Fruit fly (Drosophila melanogaster) whole organism, embryonic: ENCODE results near the gene CG34134.

Source experiments
- CG10209 ChIP-seq: fragments of 200-800 bp; sonication (Bioruptor generic); optimal IDR thresholded peaks from 3 replicates; lab custom pipeline; 2017; ENCODE audit warnings: missing biosample characterization, mild to moderate bottlenecking, missing genetic modification characterization, missing genetic modification reagents
- CG10274 ChIP-seq: fragments of 200-800 bp; sonication (Bioruptor generic); optimal IDR thresholded peaks from 3 replicates; lab custom pipeline; 2017; ENCODE audit warnings: missing biosample characterization, mild to moderate bottlenecking, missing genetic modification characterization
- CG11696 ChIP-seq: fragments of 200-800 bp; sonication (Bioruptor generic); IDR thresholded peaks from 2 replicates; pipeline ENCODE4 v1.3.6; 2022; ENCODE audit warnings: missing biosample characterization, missing genetic modification characterization
- CG12071 ChIP-seq: fragments of 200-800 bp; sonication (Bioruptor generic); optimal IDR thresholded peaks from 3 replicates; lab custom pipeline; 2018; ENCODE audit warnings: missing biosample characterization, mild to moderate bottlenecking, missing genetic modification characterization
- CG13894 ChIP-seq: fragments of 200-800 bp; sonication (Bioruptor generic); optimal IDR thresholded peaks from 3 replicates; lab custom pipeline; 2018; ENCODE audit warnings: missing biosample characterization, mild to moderate bottlenecking, missing genetic modification characterization, moderate library complexity
- CG14441 ChIP-seq: fragments of 200-800 bp; sonication (Bioruptor generic); IDR thresholded peaks from 2 replicates; pipeline ENCODE4 v1.3.6; 2022; ENCODE audit warnings: missing biosample characterization, missing genetic modification characterization
- CG15269 ChIP-seq: fragments of 200-800 bp; sonication (Bioruptor generic); optimal IDR thresholded peaks from 2 replicates; lab custom pipeline; 2018; ENCODE audit warnings: missing biosample characterization, mild to moderate bottlenecking, missing genetic modification characterization, moderate library complexity
- CG1647 ChIP-seq: fragments of 200-800 bp; sonication (Bioruptor generic); optimal IDR thresholded peaks from 3 replicates; lab custom pipeline; 2016; ENCODE audit warnings: missing biosample characterization, missing genetic modification characterization
- CG17802 ChIP-seq: fragments of 200-800 bp; sonication (Bioruptor generic); optimal IDR thresholded peaks from 2 replicates; lab custom pipeline; 2018; ENCODE audit warnings: missing biosample characterization, mild to moderate bottlenecking, missing genetic modification characterization, moderate library complexity
- CG18011 ChIP-seq: fragments of 200-800 bp; sonication (Bioruptor generic); optimal IDR thresholded peaks from 2 replicates; lab custom pipeline; 2017; ENCODE audit warnings: missing biosample characterization, missing genetic modification characterization, mild to moderate bottlenecking, moderate library complexity, missing genotype
- CG2875 ChIP-seq: fragments of 200-800 bp; sonication (Bioruptor generic); optimal IDR thresholded peaks from 2 replicates; lab custom pipeline; 2017; ENCODE audit warnings: missing biosample characterization, mild to moderate bottlenecking, missing genetic modification characterization, missing genetic modification reagents
- CG2889 ChIP-seq: fragments of 200-800 bp; sonication (Bioruptor generic); IDR thresholded peaks from 3 replicates; pipeline ENCODE4 v1.3.6; 2022; ENCODE audit warnings: missing biosample characterization, missing genetic modification characterization
- CG31388 ChIP-seq: fragments of 200-800 bp; sonication (Bioruptor generic); optimal IDR thresholded peaks from 2 replicates; lab custom pipeline; 2016; ENCODE audit warnings: missing biosample characterization, missing genetic modification characterization
- CG3838 ChIP-seq: fragments of 200-800 bp; sonication (Bioruptor generic); optimal IDR thresholded peaks from 3 replicates; lab custom pipeline; 2016; ENCODE audit warnings: missing biosample characterization, missing genetic modification characterization
- CG4424 ChIP-seq: fragments of 200-800 bp; sonication (Bioruptor generic); optimal IDR thresholded peaks from 3 replicates; lab custom pipeline; 2016; ENCODE audit warnings: missing biosample characterization, missing genetic modification characterization
- CG7271 ChIP-seq: fragments of 200-800 bp; sonication (Bioruptor generic); optimal IDR thresholded peaks from 2 replicates; lab custom pipeline; 2018; ENCODE audit warnings: missing biosample characterization, mild to moderate bottlenecking, missing genetic modification characterization, moderate library complexity
- CG7963 ChIP-seq: fragments of 200-800 bp; sonication (Bioruptor generic); IDR thresholded peaks from 3 replicates; pipeline ENCODE4 v1.3.6; 2022; ENCODE audit warnings: missing biosample characterization, missing genetic modification characterization; ENCODE audit not compliant: partially characterized antibody
- D ChIP-seq, 2 experiments: fragments of 200-800 bp in 1 of 2; fragments of >200 bp in 1 of 2; sonication (Bioruptor generic) in 1 of 2; optimal IDR thresholded peaks; 2 replicates in 1 of 2; 3 replicates in 1 of 2; lab custom pipeline; 2017; ENCODE audit warnings: mild to moderate bottlenecking in 1 of 2, missing biosample characterization in 1 of 2, missing genetic modification characterization in 1 of 2, missing genetic modification reagents in 1 of 2
- D19B ChIP-seq: fragments of 200-800 bp; sonication (Bioruptor generic); optimal IDR thresholded peaks from 2 replicates; lab custom pipeline; 2017; ENCODE audit warnings: missing biosample characterization, mild to moderate bottlenecking, missing genetic modification characterization
- HLH4C ChIP-seq: fragments of 200-800 bp; sonication (Bioruptor generic); IDR thresholded peaks from 3 replicates; pipeline ENCODE4 v1.3.6; 2022; ENCODE audit warnings: missing biosample characterization, missing genetic modification characterization; ENCODE audit not compliant: partially characterized antibody
- Hsf ChIP-seq: fragments of 200-800 bp; sonication (Bioruptor generic); optimal IDR thresholded peaks from 3 replicates; lab custom pipeline; 2016; ENCODE audit warnings: missing biosample characterization, missing genetic modification characterization
- MBD-R2 ChIP-seq: fragments of 200-800 bp; sonication (Bioruptor generic); IDR thresholded peaks from 2 replicates; pipeline ENCODE4 v1.3.6; 2022; ENCODE audit warnings: missing biosample characterization, missing genetic modification characterization
- Med ChIP-seq: fragments of 200-800 bp; sonication (Bioruptor generic); peaks from one replicate; lab custom pipeline; 2016; ENCODE audit warnings: missing biosample characterization, missing genetic modification characterization, mild to moderate bottlenecking, inconsistent platforms, moderate library complexity
- Mes4 ChIP-seq: fragments of 200-800 bp; sonication (Bioruptor generic); optimal IDR thresholded peaks from 2 replicates; lab custom pipeline; 2016; ENCODE audit warnings: missing biosample characterization, missing genetic modification characterization
- Myb ChIP-seq: fragments of 200-800 bp; sonication (Bioruptor generic); optimal IDR thresholded peaks from 2 replicates; lab custom pipeline; 2016; ENCODE audit warnings: missing biosample characterization, missing genetic modification characterization
- Neu2 ChIP-seq: fragments of 200-800 bp; sonication (Bioruptor generic); optimal IDR thresholded peaks from 3 replicates; lab custom pipeline; 2016; ENCODE audit warnings: missing biosample characterization, missing genetic modification characterization, borderline replicate concordance
- Sox102F ChIP-seq: fragments of 200-800 bp; sonication (Bioruptor generic); optimal IDR thresholded peaks from 2 replicates; lab custom pipeline; 2018; ENCODE audit warnings: missing biosample characterization, mild to moderate bottlenecking, missing genetic modification characterization, moderate library complexity
- aop ChIP-seq: fragments of 200-800 bp; sonication (Bioruptor generic); IDR thresholded peaks from 2 replicates; pipeline ENCODE4 v1.3.6; 2022; ENCODE audit warnings: missing biosample characterization, missing genetic modification characterization
- ato ChIP-seq: fragments of 200-800 bp; sonication (Bioruptor generic); IDR thresholded peaks from 2 replicates; pipeline ENCODE4 v1.3.6; 2022; ENCODE audit warnings: missing biosample characterization, missing genetic modification characterization; ENCODE audit not compliant: partially characterized antibody
- cg ChIP-seq: fragments of 200-800 bp; sonication (Bioruptor generic); optimal IDR thresholded peaks from 3 replicates; lab custom pipeline; 2019; ENCODE audit warnings: missing biosample characterization, mild to moderate bottlenecking, missing genetic modification characterization, moderate library complexity
- chinmo ChIP-seq: fragments of 200-800 bp; sonication (Bioruptor generic); IDR thresholded peaks from 4 replicates; pipeline ENCODE4 v1.3.6; 2022; ENCODE audit warnings: missing biosample characterization, missing genetic modification characterization; ENCODE audit not compliant: partially characterized antibody
- hbn ChIP-seq: fragments of 200-800 bp; sonication (Bioruptor generic); IDR thresholded peaks from 2 replicates; pipeline ENCODE4 v1.3.6; 2022; ENCODE audit warnings: missing biosample characterization, missing genetic modification characterization; ENCODE audit not compliant: partially characterized antibody
- hkb ChIP-seq, 2 experiments: fragments of 200-800 bp in 1 of 2; fragments of >200 bp in 1 of 2; sonication (Bioruptor generic) in 1 of 2; IDR thresholded peaks in 1 of 2; optimal IDR thresholded peaks in 1 of 2; 2 replicates each; pipeline versions ENCODE4 v1.3.6 to Lab custom; 2017 to 2022; ENCODE audit warnings: missing biosample characterization in 1 of 2, missing genetic modification characterization in 1 of 2
- insv ChIP-seq, 2 experiments: fragments of 200-800 bp; sonication (Bioruptor generic); optimal IDR thresholded peaks; 3 replicates each; lab custom pipeline; 2016 to 2018; ENCODE audit warnings: missing biosample characterization in 2 of 2, missing genetic modification characterization in 2 of 2
- jing ChIP-seq: fragments of 200-800 bp; sonication (Bioruptor generic); optimal IDR thresholded peaks from 2 replicates; lab custom pipeline; 2018; ENCODE audit warnings: missing biosample characterization, mild to moderate bottlenecking, missing genetic modification characterization
- jumu ChIP-seq: fragments of 200-800 bp; sonication (Bioruptor generic); optimal IDR thresholded peaks from 3 replicates; lab custom pipeline; 2016; ENCODE audit warnings: missing biosample characterization, missing genetic modification characterization
- oc ChIP-seq: fragments of 200-800 bp; sonication (Bioruptor generic); optimal IDR thresholded peaks from 2 replicates; lab custom pipeline; 2018; ENCODE audit warnings: missing biosample characterization, mild to moderate bottlenecking, missing genetic modification characterization, moderate library complexity
- odd ChIP-seq: fragments of 200-800 bp; sonication (Bioruptor generic); optimal IDR thresholded peaks from 2 replicates; lab custom pipeline; 2017; ENCODE audit warnings: missing biosample characterization, mild to moderate bottlenecking, missing genetic modification characterization
- pfk ChIP-seq: fragments of 200-800 bp; sonication (Bioruptor generic); optimal IDR thresholded peaks from 2 replicates; lab custom pipeline; 2018; ENCODE audit warnings: missing biosample characterization, mild to moderate bottlenecking, missing genetic modification characterization, moderate library complexity
- pho ChIP-seq: fragments of 200-800 bp; sonication (Bioruptor generic); optimal IDR thresholded peaks from 2 replicates; lab custom pipeline; 2016; ENCODE audit warnings: missing biosample characterization, missing genetic modification characterization
- pzg ChIP-seq: fragments of 200-800 bp; sonication (Bioruptor generic); optimal IDR thresholded peaks from 3 replicates; lab custom pipeline; 2018; ENCODE audit warnings: missing biosample characterization, mild to moderate bottlenecking, missing genetic modification characterization, moderate library complexity
- sens-2 ChIP-seq: fragments of 200-800 bp; sonication (Bioruptor generic); IDR thresholded peaks from 2 replicates; pipeline ENCODE4 v1.3.6; 2022; ENCODE audit warnings: missing biosample characterization, missing genetic modification characterization
- stc ChIP-seq: fragments of 200-800 bp; sonication (Bioruptor generic); IDR thresholded peaks from 2 replicates; pipeline ENCODE4 v1.3.6; 2022; ENCODE audit warnings: missing biosample characterization, missing genetic modification characterization
- trem ChIP-seq: fragments of 200-800 bp; optimal IDR thresholded peaks from 3 replicates; lab custom pipeline; 2019; ENCODE audit warnings: missing biosample characterization, mild to moderate bottlenecking, missing genetic modification characterization, moderate library complexity
- ttk ChIP-seq: fragments of 200-800 bp; sonication (Bioruptor generic); IDR thresholded peaks from 2 replicates; pipeline ENCODE4 v2.1.2; 2022; ENCODE audit warnings: missing biosample characterization, missing genetic modification characterization
- zfh1 ChIP-seq: fragments of 200-800 bp; sonication (Bioruptor generic); IDR thresholded peaks from 3 replicates; pipeline ENCODE4 v1.3.6; 2022; ENCODE audit warnings: missing biosample characterization, missing genetic modification characterization

Gene CG34134

dm6 chr2L:8170600-8171182 is 19.9 kb downstream of the CG34134 start (continued):
- no peak for TF ChIP-seq Neu2 (GFP tag; lab: Kevin White, UChicago)
- no peak for TF ChIP-seq pho (GFP tag; lab: Kevin White, UChicago)
- TF ChIP-seq CG17802 (tag; lab: Kevin White, UChicago) = no peak
- TF ChIP-seq CG14441 (GFP tag; lab: Robert Waterston, UW) = no peak
- TF ChIP-seq CG13894 (tag; lab: Kevin White, UChicago) = peak; percentile 93
- TF ChIP-seq trem (tag; lab: Kevin White, UChicago) = no peak
- TF ChIP-seq D19B (GFP tag; lab: Kevin White, UChicago) = no peak
- TF ChIP-seq CG18011 = no peak
- no peak for TF ChIP-seq hkb (optimal IDR thresholded peaks at IDR 0.05; lab: Kevin White, UChicago)
- TF ChIP-seq hkb (GFP tag; IDR thresholded peaks at IDR 0.05; lab: Robert Waterston, UW) = no peak
- no peak for TF ChIP-seq CG3838 (GFP tag; lab: Kevin White, UChicago)

DNA sequence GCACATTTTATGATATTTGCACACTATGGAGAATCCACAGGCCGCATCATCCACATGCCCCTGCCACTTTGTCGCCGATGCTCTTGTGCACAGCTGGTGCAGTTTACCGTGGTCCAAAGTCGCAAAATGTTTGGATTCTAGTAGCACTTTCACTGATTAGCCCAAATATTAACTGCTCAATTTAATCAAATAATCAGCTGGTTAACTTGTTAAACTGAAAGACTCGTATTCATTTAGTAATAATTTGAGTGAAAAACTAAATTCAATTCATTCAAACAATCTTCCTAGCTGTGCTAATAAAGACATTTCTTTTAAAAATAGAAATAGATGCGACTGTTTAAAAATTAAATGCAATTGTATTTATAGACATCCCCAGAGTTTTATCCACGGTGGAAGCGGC is 22.5 kb downstream of the CG34134 start:
- TF ChIP-seq CG7963 (no peak), Hsf (no peak), CG11696 (GFP tag; lab: Robert Waterston, UW) (no peak), CG1647 (GFP tag; lab: Kevin White, UChicago) (no peak), sens-2 (GFP tag; lab: Robert Waterston, UW) (no peak), odd (no peak), zfh1 (GFP tag; lab: Robert Waterston, UW) (no peak), hbn (GFP tag; lab: Robert Waterston, UW) (no peak), Myb (GFP tag; lab: Kevin White, UChicago) (no peak), pfk (GFP tag; lab: Kevin White, UChicago) (no peak), CG2875 (GFP tag; lab: Kevin White, UChicago) (no peak), pzg (GFP tag; lab: Kevin White, UChicago) (no peak), oc (tag; lab: Kevin White, UChicago) (no peak), CG10209 (GFP tag; lab: Kevin White, UChicago) (no peak), CG12071 (GFP tag; lab: Kevin White, UChicago) (no peak), HLH4C (no peak)

DNA sequence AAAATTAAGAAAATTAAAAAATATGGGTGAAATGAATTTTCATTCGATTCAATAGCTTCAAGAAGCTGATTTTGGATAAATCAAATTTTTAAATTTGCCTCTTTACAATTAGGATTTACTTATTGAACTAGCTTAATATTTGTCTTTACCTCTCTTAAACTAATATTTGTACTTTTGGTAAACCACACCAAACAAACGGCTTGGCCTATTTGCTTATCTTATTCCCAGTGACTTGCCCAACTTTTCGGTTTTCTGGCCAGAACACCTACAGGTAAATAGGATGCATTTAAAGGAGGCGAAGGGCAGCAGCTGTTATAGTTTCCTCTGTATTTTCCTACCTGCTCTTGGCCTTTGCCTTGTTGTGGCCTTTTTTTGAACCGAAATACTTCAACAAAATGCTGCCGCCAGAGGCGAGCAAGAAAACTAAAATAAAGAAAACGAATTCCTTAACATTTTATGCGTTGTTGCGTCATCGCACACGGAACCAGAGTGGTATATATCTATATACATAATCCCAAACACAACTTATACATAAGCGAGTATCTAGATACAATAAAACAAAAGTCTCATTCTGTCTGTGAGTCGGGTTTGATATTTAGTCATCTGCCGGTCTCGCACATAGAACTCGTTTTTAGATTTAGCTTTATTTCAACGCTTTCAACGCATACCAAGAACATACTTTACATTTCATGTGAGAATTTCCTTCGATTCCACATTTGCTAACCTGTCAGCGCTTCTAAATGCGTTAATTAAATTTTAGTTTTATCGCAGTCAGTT is 24.6 kb downstream of the CG34134 start:
- TF ChIP-seq Sox102F (GFP tag; lab: Kevin White, UChicago) (no peak), ttk (GFP tag; lab: Robert Waterston, UW) (no peak), aop (GFP tag; lab: Robert Waterston, UW) (no peak), jumu (GFP tag; lab: Kevin White, UChicago) (no peak), jing (GFP tag; lab: Kevin White, UChicago) (no peak), CG10274 (GFP tag; lab: Kevin White, UChicago) (no peak), cg (GFP tag; lab: Kevin White, UChicago) (no peak), insv (GFP tag; optimal IDR thresholded peaks at IDR 0.05; lab: Kevin White, UChicago) (no peak), CG4424 (no peak), Mes4 (no peak), chinmo (GFP tag; lab: Robert Waterston, UW) (0 out of 4 replicates have a peak, but pooled peaks have one; percentile 61), CG2889 (GFP tag; lab: Robert Waterston, UW) (no peak), stc (GFP tag; lab: Robert Waterston, UW) (no peak), D (optimal IDR thresholded peaks at IDR 0.05; lab: Kevin White, UChicago) (no peak), D (GFP tag; optimal IDR thresholded peaks at IDR 0.05; lab: Kevin White, UChicago) (peak; percentile 19), MBD-R2 (GFP tag; lab: Robert Waterston, UW) (no peak), CG31388 (no peak), Med (GFP tag; lab: Kevin White, UChicago) (peak; percentile 26), CG15269 (peak; percentile 1), CG7271 (tag; lab: Kevin White, UChicago) (peak; percentile 80), ato (GFP tag; lab: Robert Waterston, UW) (no peak)
